Fruit fly (Drosophila melanogaster) whole organism, embryonic: ENCODE measurements around the gene fliI.

Experiments
- BEAF-32 ChIP-seq: fragments of 200-800 bp; sonication (Bioruptor generic); optimal IDR thresholded peaks from 3 replicates; lab custom pipeline; 2017; ENCODE audit warnings: missing biosample characterization, missing genetic modification characterization, mild to moderate bottlenecking, moderate library complexity, missing genetic modification reagents
- BtbVII ChIP-seq: fragments of 200-800 bp; sonication (Bioruptor generic); optimal IDR thresholded peaks from 3 replicates; lab custom pipeline; 2017; ENCODE audit warnings: missing biosample characterization, mild to moderate bottlenecking, missing genetic modification characterization
- Bteb2 ChIP-seq: fragments of 200-800 bp; sonication (Bioruptor generic); optimal IDR thresholded peaks from 2 replicates; lab custom pipeline; 2016; ENCODE audit warnings: missing biosample characterization, missing genetic modification characterization
- CG10321 ChIP-seq: fragments of 200-800 bp; sonication (Bioruptor generic); IDR thresholded peaks from 2 replicates; pipeline ENCODE4 v1.3.6; 2022; ENCODE audit warnings: missing biosample characterization, missing genetic modification characterization
- CG10462 ChIP-seq: fragments of 200-800 bp; sonication (Bioruptor generic); optimal IDR thresholded peaks from 2 replicates; lab custom pipeline; 2016; ENCODE audit warnings: missing biosample characterization, missing genetic modification characterization
- CG11456 ChIP-seq: fragments of 200-800 bp; sonication (Bioruptor generic); IDR thresholded peaks from 3 replicates; pipeline ENCODE4 v1.3.6; 2022; ENCODE audit warnings: missing biosample characterization, missing genetic modification characterization
- CG12071 ChIP-seq: fragments of 200-800 bp; sonication (Bioruptor generic); optimal IDR thresholded peaks from 3 replicates; lab custom pipeline; 2018; ENCODE audit warnings: missing biosample characterization, mild to moderate bottlenecking, missing genetic modification characterization
- CG12236 ChIP-seq: fragments of 200-800 bp; sonication (Bioruptor generic); optimal IDR thresholded peaks from 2 replicates; lab custom pipeline; 2016; ENCODE audit warnings: missing biosample characterization, missing genetic modification characterization
- CG13624 ChIP-seq: fragments of 200-800 bp; sonication (Bioruptor generic); optimal IDR thresholded peaks from 2 replicates; lab custom pipeline; 2016; ENCODE audit warnings: missing biosample characterization, missing genetic modification characterization
- CG15514 ChIP-seq: fragments of 200-800 bp; sonication (Bioruptor generic); optimal IDR thresholded peaks from 3 replicates; lab custom pipeline; 2017; ENCODE audit warnings: missing biosample characterization, missing genetic modification characterization, mild to moderate bottlenecking, moderate library complexity, missing genetic modification reagents
- CG16779 ChIP-seq: fragments of 200-800 bp; sonication (Bioruptor generic); IDR thresholded peaks from 2 replicates; pipeline ENCODE4 v1.3.6; 2022; ENCODE audit warnings: missing biosample characterization, missing genetic modification characterization
- CG16863 ChIP-seq: fragments of 200-800 bp; sonication (Bioruptor generic); optimal IDR thresholded peaks from 3 replicates; lab custom pipeline; 2016; ENCODE audit warnings: missing biosample characterization, missing genetic modification characterization
- CG18011 ChIP-seq: fragments of 200-800 bp; sonication (Bioruptor generic); optimal IDR thresholded peaks from 2 replicates; lab custom pipeline; 2017; ENCODE audit warnings: missing biosample characterization, missing genetic modification characterization, mild to moderate bottlenecking, moderate library complexity, missing genotype
- CG18619 ChIP-seq: fragments of 200-800 bp; sonication (Bioruptor generic); optimal IDR thresholded peaks from 3 replicates; lab custom pipeline; 2017; ENCODE audit warnings: missing biosample characterization, mild to moderate bottlenecking, missing genetic modification characterization
- CG31388 ChIP-seq: fragments of 200-800 bp; sonication (Bioruptor generic); optimal IDR thresholded peaks from 2 replicates; lab custom pipeline; 2016; ENCODE audit warnings: missing biosample characterization, missing genetic modification characterization
- CG3838 ChIP-seq: fragments of 200-800 bp; sonication (Bioruptor generic); optimal IDR thresholded peaks from 3 replicates; lab custom pipeline; 2016; ENCODE audit warnings: missing biosample characterization, missing genetic modification characterization
- CG43689 ChIP-seq: fragments of 200-800 bp; sonication (Bioruptor generic); IDR thresholded peaks from 2 replicates; pipeline ENCODE4 v1.3.6; 2022; ENCODE audit warnings: missing biosample characterization, missing genetic modification characterization
- CG6272 ChIP-seq: fragments of 200-800 bp; sonication (Bioruptor generic); IDR thresholded peaks from 2 replicates; pipeline ENCODE4 v1.3.6; 2022; ENCODE audit warnings: missing biosample characterization, missing genetic modification characterization
- CG6654 ChIP-seq: fragments of 200-800 bp; sonication (Bioruptor generic); optimal IDR thresholded peaks from 2 replicates; lab custom pipeline; 2017; ENCODE audit warnings: missing biosample characterization, mild to moderate bottlenecking, missing genetic modification characterization
- CG7839 ChIP-seq: fragments of 200-800 bp; sonication (Bioruptor generic); optimal IDR thresholded peaks from 3 replicates; lab custom pipeline; 2018; ENCODE audit warnings: missing biosample characterization, mild to moderate bottlenecking, missing genetic modification characterization, moderate library complexity
- CoRest ChIP-seq: fragments of 200-800 bp; sonication (Bioruptor generic); optimal IDR thresholded peaks from 3 replicates; lab custom pipeline; 2018; ENCODE audit warnings: missing biosample characterization, mild to moderate bottlenecking, missing genetic modification characterization, moderate library complexity
- ERR ChIP-seq: fragments of 200-800 bp; sonication (Bioruptor generic); optimal IDR thresholded peaks from 2 replicates; lab custom pipeline; 2016; ENCODE audit warnings: missing biosample characterization, missing genetic modification characterization
- Ets65A ChIP-seq: fragments of 200-800 bp; sonication (Bioruptor generic); peaks from one replicate; lab custom pipeline; 2016; ENCODE audit warnings: missing biosample characterization, missing genetic modification characterization
- Hmx ChIP-seq: fragments of 200-800 bp; sonication (Bioruptor generic); optimal IDR thresholded peaks from 2 replicates; lab custom pipeline; 2016; ENCODE audit warnings: missing biosample characterization, missing genetic modification characterization
- Lpt ChIP-seq: fragments of >200 bp; optimal IDR thresholded peaks from 2 replicates; lab custom pipeline; 2018; ENCODE audit warnings: missing biosample characterization, missing genetic modification characterization
- Max ChIP-seq: fragments of 200-800 bp; sonication (Bioruptor generic); optimal IDR thresholded peaks from 2 replicates; lab custom pipeline; 2016; ENCODE audit warnings: missing biosample characterization, mild to moderate bottlenecking, missing genetic modification characterization
- Mes4 ChIP-seq: fragments of 200-800 bp; sonication (Bioruptor generic); optimal IDR thresholded peaks from 2 replicates; lab custom pipeline; 2016; ENCODE audit warnings: missing biosample characterization, missing genetic modification characterization
- Nf-YA ChIP-seq: fragments of 200-800 bp; sonication (Bioruptor generic); IDR thresholded peaks from 2 replicates; pipeline ENCODE4 v1.3.6; 2022; ENCODE audit warnings: missing biosample characterization, missing genetic modification characterization
- Nf-YC ChIP-seq: fragments of 200-800 bp; optimal IDR thresholded peaks from 3 replicates; lab custom pipeline; 2019; ENCODE audit warnings: missing biosample characterization, mild to moderate bottlenecking, missing genetic modification characterization, moderate library complexity
- Taf1 ChIP-seq: fragments of 200-800 bp; sonication (Bioruptor generic); IDR thresholded peaks from 2 replicates; pipeline ENCODE4 v1.3.6; 2022; ENCODE audit warnings: missing biosample characterization, missing genetic modification characterization
- bab2 ChIP-seq: fragments of 200-800 bp; sonication (Bioruptor generic); optimal IDR thresholded peaks from 2 replicates; lab custom pipeline; 2016; ENCODE audit warnings: missing biosample characterization, missing genetic modification characterization
- croc ChIP-seq: fragments of 200-800 bp; sonication (Bioruptor generic); conservative IDR thresholded peaks from 3 replicates; pipeline ENCODE4 v1.3.6; 2022; ENCODE audit warnings: missing biosample characterization, missing genetic modification characterization
- cwo ChIP-seq: fragments of 200-800 bp; sonication (Bioruptor generic); optimal IDR thresholded peaks from 3 replicates; lab custom pipeline; 2017; ENCODE audit warnings: missing biosample characterization, missing genetic modification characterization, mild to moderate bottlenecking, moderate library complexity, missing genetic modification reagents
- ems ChIP-seq: fragments of 200-800 bp; sonication (Bioruptor generic); optimal IDR thresholded peaks from 3 replicates; lab custom pipeline; 2016; ENCODE audit warnings: missing biosample characterization, missing genetic modification characterization
- fru ChIP-seq: fragments of >200 bp; optimal IDR thresholded peaks from 2 replicates; lab custom pipeline; 2017
- grau ChIP-seq: fragments of 200-800 bp; optimal IDR thresholded peaks from 3 replicates; lab custom pipeline; 2019; ENCODE audit warnings: missing biosample characterization, mild to moderate bottlenecking, missing genetic modification characterization, moderate library complexity
- insv ChIP-seq, 2 experiments: fragments of 200-800 bp; sonication (Bioruptor generic); optimal IDR thresholded peaks; 3 replicates each; lab custom pipeline; 2016 to 2018; ENCODE audit warnings: missing biosample characterization in 2 of 2, missing genetic modification characterization in 2 of 2
- knrl ChIP-seq: fragments of 200-800 bp; sonication (Bioruptor generic); IDR thresholded peaks from 3 replicates; pipeline ENCODE4 v1.3.6; 2022; ENCODE audit warnings: missing biosample characterization, missing genetic modification characterization; ENCODE audit not compliant: partially characterized antibody
- lmd ChIP-seq: fragments of 200-800 bp; sonication (Bioruptor generic); IDR thresholded peaks from 2 replicates; pipeline ENCODE4 v1.3.6; 2022; ENCODE audit warnings: missing biosample characterization, missing genetic modification characterization
- lov ChIP-seq, 2 experiments: fragments of 200-800 bp in 1 of 2; fragments of >200 bp in 1 of 2; sonication (Bioruptor generic) in 1 of 2; IDR thresholded peaks in 1 of 2; optimal IDR thresholded peaks in 1 of 2; 2 replicates in 1 of 2; 3 replicates in 1 of 2; pipeline versions ENCODE4 v1.3.6 to Lab custom; 2017 to 2022; ENCODE audit warnings: missing biosample characterization in 1 of 2, missing genetic modification characterization in 1 of 2
- mld ChIP-seq: fragments of 200-800 bp; sonication (Bioruptor generic); IDR thresholded peaks from 3 replicates; pipeline ENCODE4 v1.3.6; 2022; ENCODE audit warnings: missing biosample characterization, missing genetic modification characterization; ENCODE audit not compliant: partially characterized antibody
- onecut ChIP-seq: fragments of 200-800 bp; sonication (Bioruptor generic); IDR thresholded peaks from 2 replicates; pipeline ENCODE4 v1.3.6; 2022; ENCODE audit warnings: missing biosample characterization, missing genetic modification characterization
- peb ChIP-seq: fragments of 200-800 bp; sonication (Bioruptor generic); IDR thresholded peaks from 2 replicates; pipeline ENCODE4 v1.3.6; 2022; ENCODE audit warnings: missing biosample characterization, missing genetic modification characterization
- phol ChIP-seq: fragments of 200-800 bp; sonication (Bioruptor generic); optimal IDR thresholded peaks from 3 replicates; lab custom pipeline; 2018; ENCODE audit warnings: missing biosample characterization, mild to moderate bottlenecking, missing genetic modification characterization, moderate library complexity
- sens ChIP-seq: fragments of 200-800 bp; sonication (Bioruptor generic); peaks from one replicate; lab custom pipeline; 2016; ENCODE audit warnings: missing biosample characterization, missing genetic modification characterization
- seq ChIP-seq: fragments of 200-800 bp; sonication (Bioruptor generic); IDR thresholded peaks from 2 replicates; pipeline ENCODE4 v1.3.6; 2022; ENCODE audit warnings: missing biosample characterization, missing genetic modification characterization
- sima ChIP-seq: fragments of 200-800 bp; sonication (Bioruptor generic); optimal IDR thresholded peaks from 2 replicates; lab custom pipeline; 2016; ENCODE audit warnings: missing biosample characterization, missing genetic modification characterization
- so ChIP-seq: fragments of 200-800 bp; sonication (Bioruptor generic); IDR thresholded peaks from 3 replicates; pipeline ENCODE4 v1.3.6; 2022; ENCODE audit warnings: missing biosample characterization, missing genetic modification characterization
- sqz ChIP-seq: fragments of 200-800 bp; sonication (Bioruptor generic); optimal IDR thresholded peaks from 3 replicates; lab custom pipeline; 2018; ENCODE audit warnings: missing biosample characterization, mild to moderate bottlenecking, missing genetic modification characterization
- unpg ChIP-seq: fragments of 200-800 bp; sonication (Bioruptor generic); optimal IDR thresholded peaks from 3 replicates; lab custom pipeline; 2018; ENCODE audit warnings: missing biosample characterization, mild to moderate bottlenecking, missing genetic modification characterization, moderate library complexity
- vfl ChIP-seq: fragments of 200-800 bp; sonication (Bioruptor generic); optimal IDR thresholded peaks from 2 replicates; lab custom pipeline; 2016; ENCODE audit warnings: missing biosample characterization, missing genetic modification characterization
- yki ChIP-seq: fragments of >200 bp; optimal IDR thresholded peaks from 3 replicates; lab custom pipeline; 2018

fliI gene

dm6 chrX:21322289-21322981, 17.1 kb upstream of the fliI start (continued):
- TF ChIP-seq CG43689 (GFP tag; lab: Robert Waterston, UW) (no peak), insv (GFP tag; optimal IDR thresholded peaks at IDR 0.05; lab: Kevin White, UChicago) (no peak), CG10462 (GFP tag; lab: Kevin White, UChicago) (no peak), Hmx (no peak), CG7839 (tag; lab: Kevin White, UChicago) (peak; percentile 71), Ets65A (GFP tag; lab: Kevin White, UChicago) (no peak), CG16779 (GFP tag; lab: Robert Waterston, UW) (no peak), knrl (no peak), CG10321 (no peak), Nf-YC (tag; lab: Kevin White, UChicago) (peak; percentile 65), Max (GFP tag; lab: Kevin White, UChicago) (peak; percentile 31), grau (tag; lab: Kevin White, UChicago) (peak; percentile 78), lmd (GFP tag; lab: Robert Waterston, UW) (peak; percentile 54), sqz (GFP tag; lab: Kevin White, UChicago) (no peak), cwo (GFP tag; lab: Kevin White, UChicago) (peak; percentile 92), CG16863 (no peak), phol (tag; lab: Kevin White, UChicago) (peak; percentile 69), sima (GFP tag; lab: Kevin White, UChicago) (no peak), CG6272 (GFP tag; lab: Robert Waterston, UW) (no peak; the same call in 1 of the 2 replicates), Bteb2 (no peak), Mes4 (GFP tag; lab: Kevin White, UChicago) (no peak), bab2 (GFP tag; lab: Kevin White, UChicago) (no peak), CG13624 (GFP tag; lab: Kevin White, UChicago) (no peak), CG6654 (GFP tag; lab: Kevin White, UChicago) (peak; percentile 19), seq (GFP tag; lab: Robert Waterston, UW) (no peak), lov (optimal IDR thresholded peaks at IDR 0.05; lab: Kevin White, UChicago) (no peak), lov (GFP tag; IDR thresholded peaks at IDR 0.05; lab: Robert Waterston, UW) (no peak), unpg (GFP tag; lab: Kevin White, UChicago) (no peak), ERR (GFP tag; lab: Kevin White, UChicago) (no peak), ems (GFP tag; lab: Kevin White, UChicago) (no peak), yki (lab: Kevin White, UChicago) (no peak), BtbVII (GFP tag; lab: Kevin White, UChicago) (peak; percentile 51), so (GFP tag; lab: Robert Waterston, UW) (no peak), sens (GFP tag; lab: Kevin White, UChicago) (peak; percentile 41), BEAF-32 (GFP tag; lab: Kevin White, UChicago) (no peak), fru (no peak), onecut (GFP tag; lab: Robert Waterston, UW) (no peak), croc (GFP tag; lab: Robert Waterston, UW) (peak; percentile 20; the same call in 1 of the 3 replicates), CG12071 (GFP tag; lab: Kevin White, UChicago) (no peak), CG11456 (GFP tag; lab: Robert Waterston, UW) (no peak), vfl (no peak), peb (GFP tag; lab: Robert Waterston, UW) (no peak), Lpt (no peak), CG18011 (GFP tag; lab: Kevin White, UChicago) (no peak), Taf1 (GFP tag; lab: Robert Waterston, UW) (no peak), CG15514 (peak; percentile 15), CG18619 (GFP tag; lab: Kevin White, UChicago) (no peak), Nf-YA (GFP tag; lab: Robert Waterston, UW) (no peak), CG3838 (GFP tag; lab: Kevin White, UChicago) (no peak), CoRest (tag; lab: Kevin White, UChicago) (no peak), mld (GFP tag; lab: Robert Waterston, UW) (no peak), CG31388 (GFP tag; lab: Kevin White, UChicago) (no peak), CG12236 (GFP tag; lab: Kevin White, UChicago) (no peak)
